Worm (Caenorhabditis elegans): ENCODE data around the gene C30G4.2.
A peak's percentile ranks its signal among the peaks of the same experiment; 100 is the strongest.

C30G4.2 gene

DNA sequence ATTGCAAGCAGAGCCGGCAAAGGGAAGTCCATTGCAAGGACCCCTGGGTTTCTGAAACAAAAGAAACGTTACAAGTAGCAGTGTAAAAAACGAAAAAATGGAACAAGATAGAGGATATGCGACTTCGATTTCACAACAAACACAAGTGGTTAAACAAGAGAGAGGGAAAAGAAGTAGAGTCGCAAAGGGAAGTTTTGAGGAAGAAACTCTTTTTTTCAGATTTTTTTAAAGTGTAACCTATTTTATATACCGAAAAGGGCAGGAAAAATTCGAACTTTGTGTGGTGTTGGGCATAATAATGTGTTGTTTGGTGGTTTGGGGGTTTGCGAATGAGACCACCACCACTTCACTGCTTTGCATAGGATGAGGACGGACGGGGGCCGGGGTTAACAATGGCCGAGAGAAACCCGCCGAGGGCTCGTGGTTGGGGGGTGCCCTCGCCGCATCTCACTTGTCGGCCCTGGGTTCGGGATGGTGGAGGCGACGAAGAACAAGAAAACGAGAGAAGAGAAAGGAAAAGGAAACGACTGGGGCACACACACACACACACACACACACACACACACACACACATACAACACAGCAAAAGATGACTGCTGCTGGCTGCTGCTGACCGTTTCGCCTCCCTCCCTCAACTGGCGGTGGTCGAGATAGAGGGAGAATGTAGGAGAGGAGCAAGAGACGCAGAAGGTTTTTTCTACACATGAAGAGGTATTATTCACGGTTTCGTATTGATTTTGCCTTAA, 15.1 kb downstream of the C30G4.2 start, which contains the start of gene ptrn-1:
Gene ptrn-1 (minus strand): TSS at position 51 of the 746 bp plus-strand sequence.
- TF ChIP-seq ceh-22 (tag; optimal IDR thresholded peaks at IDR 0.05): no peak
- no peak for TF ChIP-seq npax-4 (tag; optimal IDR thresholded peaks at IDR 0.05)
- peak; percentile 30 for TF ChIP-seq ttx-3 (tag; optimal IDR thresholded peaks at IDR 0.05)
- TF ChIP-seq ceh-6 (GFP tag; optimal IDR thresholded peaks at IDR 0.05): peak; percentile 30
- TF ChIP-seq F13H6.1 (tag; optimal IDR thresholded peaks at IDR 0.05): no peak
- TF ChIP-seq ztf-16 (tag; optimal IDR thresholded peaks at IDR 0.05): peak; percentile 52
- TF ChIP-seq che-1 (tag; optimal IDR thresholded peaks at IDR 0.05): peak; percentile 47
- TF ChIP-seq K09A11.1 (tag; optimal IDR thresholded peaks at IDR 0.05; ENCODE audit: insufficient read depth): no peak
- peak; percentile 6 for TF ChIP-seq zip-5 (tag; optimal IDR thresholded peaks at IDR 0.05)
- peak; percentile 42 for TF ChIP-seq elt-2 (tag; optimal IDR thresholded peaks at IDR 0.05)
- TF ChIP-seq nfya-1 (tag; optimal IDR thresholded peaks at IDR 0.05): peak; percentile 72
- peak; percentile 10 for TF ChIP-seq C38D4.7 (GFP tag; optimal IDR thresholded peaks at IDR 0.05)
- no peak for TF ChIP-seq sox-4 (tag; optimal IDR thresholded peaks at IDR 0.05)
- TF ChIP-seq ceh-19 (GFP tag; optimal IDR thresholded peaks at IDR 0.05): peak; percentile 66
- TF ChIP-seq pha-4 (tag; optimal IDR thresholded peaks at IDR 0.05): no peak
- peak; percentile 22 for TF ChIP-seq eyg-1 (tag; optimal IDR thresholded peaks at IDR 0.05)
- peak; percentile 38 for TF ChIP-seq ceh-2 (tag; optimal IDR thresholded peaks at IDR 0.05)
- peak; percentile 21 for TF ChIP-seq K02D7.2 (tag; optimal IDR thresholded peaks at IDR 0.05)
- peak; percentile 50 for TF ChIP-seq pat-9 (tag; optimal IDR thresholded peaks at IDR 0.05)
- no peak for TF ChIP-seq ama-1 (optimal IDR thresholded peaks at IDR 0.05)
- TF ChIP-seq dmd-4 (tag; optimal IDR thresholded peaks at IDR 0.05; ENCODE audit: borderline replicate concordance): no peak
- TF ChIP-seq ceh-30 (tag; optimal IDR thresholded peaks at IDR 0.05): peak; percentile 36
- no peak for TF ChIP-seq hlh-13 (GFP tag; optimal IDR thresholded peaks at IDR 0.05)
- no peak for TF ChIP-seq fkh-10 (GFP tag; optimal IDR thresholded peaks at IDR 0.05)
- peak; percentile 56 for TF ChIP-seq unc-55 (GFP tag; optimal IDR thresholded peaks at IDR 0.05)
- TF ChIP-seq tbx-2 (tag; optimal IDR thresholded peaks at IDR 0.05): peak; percentile 65
- no peak for TF ChIP-seq ceh-9 (tag; optimal IDR thresholded peaks at IDR 0.05)
- peak; percentile 46 for TF ChIP-seq ref-2 (tag; optimal IDR thresholded peaks at IDR 0.05)
- TF ChIP-seq hlh-8 (tag; optimal IDR thresholded peaks at IDR 0.05): no peak
- TF ChIP-seq C08G9.2 (tag; optimal IDR thresholded peaks at IDR 0.05): peak; percentile 57
- no peak for TF ChIP-seq fax-1 (tag; optimal IDR thresholded peaks at IDR 0.05)
- no peak for TF ChIP-seq ceh-24 (tag; optimal IDR thresholded peaks at IDR 0.05)
- peak; percentile 30 for TF ChIP-seq pha-2 (tag; optimal IDR thresholded peaks at IDR 0.05)
- peak; percentile 34 for TF ChIP-seq pros-1 (tag; optimal IDR thresholded peaks at IDR 0.05)
- peak; percentile 37 for TF ChIP-seq unc-86 (tag; optimal IDR thresholded peaks at IDR 0.05)
- peak; percentile 37 for TF ChIP-seq ceh-14 (tag; optimal IDR thresholded peaks at IDR 0.05)
- peak; percentile 68 for TF ChIP-seq rnt-1 (tag; optimal IDR thresholded peaks at IDR 0.05)
- peak; percentile 34 for TF ChIP-seq unc-42 (tag; optimal IDR thresholded peaks at IDR 0.05)
- TF ChIP-seq nhr-232 (tag; optimal IDR thresholded peaks at IDR 0.05): no peak
- TF ChIP-seq sdc-2 (tag; optimal IDR thresholded peaks at IDR 0.05): peak; percentile 73
- TF ChIP-seq ceh-18 (tag; optimal IDR thresholded peaks at IDR 0.05): peak; percentile 83
- no peak for TF ChIP-seq tbx-7 (tag; optimal IDR thresholded peaks at IDR 0.05)
- no peak for TF ChIP-seq lin-11 (tag; optimal IDR thresholded peaks at IDR 0.05)
- TF ChIP-seq unc-3 (GFP tag; conservative IDR thresholded peaks at IDR 0.05): no peak
- TF ChIP-seq unc-3 (tag; optimal IDR thresholded peaks at IDR 0.05): peak; percentile 67
- TF ChIP-seq fkh-6 (tag; optimal IDR thresholded peaks at IDR 0.05): no peak
- peak; percentile 26 for TF ChIP-seq pqm-1 (tag; optimal IDR thresholded peaks at IDR 0.05)
- TF ChIP-seq elt-4 (tag; optimal IDR thresholded peaks at IDR 0.05): no peak
- peak; percentile 81 for TF ChIP-seq ceh-31 (tag; optimal IDR thresholded peaks at IDR 0.05)
- TF ChIP-seq lim-6 (tag; optimal IDR thresholded peaks at IDR 0.05): no peak
- peak; percentile 41 for TF ChIP-seq T23F11.4 (GFP tag; optimal IDR thresholded peaks at IDR 0.05)
- peak; percentile 2 for TF ChIP-seq gmeb-2 (tag; optimal IDR thresholded peaks at IDR 0.05)
